Worm (Caenorhabditis elegans) whole organism, L3 larva: ENCODE data around the gene nlp-14.

Source experiments
- R02D3.7 ChIP-seq: fragments of 150-350 bp; optimal IDR thresholded peaks from 2 replicates; lab custom pipeline; 2014; ENCODE audit warnings: missing biosample characterization, missing genetic modification characterization
- ZK546.5 ChIP-seq: sonication (generic microtip); optimal IDR thresholded peaks from 2 replicates; lab custom pipeline; 2017; ENCODE audit warnings: missing biosample characterization, missing genetic modification characterization
- ceh-16 ChIP-seq: sonication (generic microtip); optimal IDR thresholded peaks from 2 replicates; lab custom pipeline; 2017; ENCODE audit warnings: missing biosample characterization, missing genetic modification characterization
- ceh-28 ChIP-seq: fragments of 150-350 bp; optimal IDR thresholded peaks from 2 replicates; lab custom pipeline; 2014; ENCODE audit warnings: missing biosample characterization, missing genetic modification reagents, missing genetic modification characterization
- ceh-9 ChIP-seq: sonication (generic microtip); optimal IDR thresholded peaks from 2 replicates; lab custom pipeline; 2018; ENCODE audit warnings: missing biosample characterization, missing genetic modification characterization
- daf-12 ChIP-seq: fragments of 150-350 bp; optimal IDR thresholded peaks from 2 replicates; lab custom pipeline; 2014; ENCODE audit warnings: missing biosample characterization, missing genetic modification reagents, missing genetic modification characterization
- elt-1 ChIP-seq: fragments of 150-350 bp; optimal IDR thresholded peaks from 2 replicates; lab custom pipeline; 2014; ENCODE audit warnings: missing biosample characterization, missing genetic modification characterization
- elt-2 ChIP-seq: sonication (generic microtip); optimal IDR thresholded peaks from 2 replicates; lab custom pipeline; 2016; ENCODE audit warnings: missing genetic modification reagents, mild to moderate bottlenecking, missing genetic modification characterization, missing compliant biosample characterization
- elt-3 ChIP-seq, 3 experiments: fragments of 150-350 bp in 1 of 3; sonication (generic microtip) in 2 of 3; optimal IDR thresholded peaks; 2 replicates in 2 of 3; 4 replicates in 1 of 3; lab custom pipeline; 2014 to 2017; ENCODE audit warnings: missing biosample characterization in 3 of 3, missing genetic modification characterization in 3 of 3
- eor-1 ChIP-seq, 2 experiments: fragments of 150-350 bp; optimal IDR thresholded peaks; 2 replicates each; lab custom pipeline; 2014 to 2018; ENCODE audit warnings: missing biosample characterization in 2 of 2, missing genetic modification characterization in 2 of 2
- fkh-10 ChIP-seq: sonication (generic microtip); optimal IDR thresholded peaks from 2 replicates; lab custom pipeline; 2017; ENCODE audit warnings: missing biosample characterization, missing genetic modification reagents, missing genetic modification characterization
- fkh-2 ChIP-seq: fragments of 150-350 bp; optimal IDR thresholded peaks from 2 replicates; lab custom pipeline; 2014; ENCODE audit warnings: missing biosample characterization, missing genetic modification reagents, missing genetic modification characterization
- hmg-11 ChIP-seq: sonication (generic microtip); optimal IDR thresholded peaks from 2 replicates; lab custom pipeline; 2016; ENCODE audit warnings: missing genetic modification characterization, missing compliant biosample characterization
- jun-1 ChIP-seq: fragments of 150-350 bp; optimal IDR thresholded peaks from 2 replicates; lab custom pipeline; 2014; ENCODE audit warnings: missing biosample characterization, missing genetic modification reagents, missing genetic modification characterization
- lin-39 ChIP-seq: fragments of 150-350 bp; optimal IDR thresholded peaks from 2 replicates; lab custom pipeline; 2018; ENCODE audit warnings: missing biosample characterization, missing genetic modification reagents, missing genetic modification characterization
- mdl-1 ChIP-seq: fragments of 150-350 bp; optimal IDR thresholded peaks from 2 replicates; lab custom pipeline; 2014; ENCODE audit warnings: missing biosample characterization, missing genetic modification characterization
- nfya-1 ChIP-seq: sonication (generic microtip); optimal IDR thresholded peaks from 2 replicates; lab custom pipeline; 2017; ENCODE audit warnings: missing genetic modification characterization, mild to moderate bottlenecking, missing compliant biosample characterization, antibody characterized with exemption, moderate library complexity; ENCODE audit not compliant: insufficient read depth
- nhr-11 ChIP-seq: fragments of 150-350 bp; optimal IDR thresholded peaks from 2 replicates; lab custom pipeline; 2014; ENCODE audit warnings: missing biosample characterization, missing genetic modification characterization
- nhr-12 ChIP-seq: fragments of 150-350 bp; optimal IDR thresholded peaks from 2 replicates; lab custom pipeline; 2014; ENCODE audit warnings: missing biosample characterization, missing genetic modification characterization
- nhr-23 ChIP-seq: fragments of 150-350 bp; optimal IDR thresholded peaks from 2 replicates; lab custom pipeline; 2014; ENCODE audit warnings: missing biosample characterization, missing genetic modification reagents, missing genetic modification characterization
- nhr-28 ChIP-seq: fragments of 150-350 bp; optimal IDR thresholded peaks from 2 replicates; lab custom pipeline; 2014; ENCODE audit warnings: missing biosample characterization, missing genetic modification characterization
- nhr-43 ChIP-seq: sonication (generic microtip); optimal IDR thresholded peaks from 2 replicates; lab custom pipeline; 2016; ENCODE audit warnings: mild to moderate bottlenecking, missing genetic modification characterization, missing compliant biosample characterization; ENCODE audit not compliant: poor library complexity, severe bottlenecking
- nhr-76 ChIP-seq: fragments of 150-350 bp; sonication (generic microtip); optimal IDR thresholded peaks from 5 replicates; lab custom pipeline; 2014; ENCODE audit warnings: missing biosample characterization, missing genetic modification characterization
- nhr-77 ChIP-seq: fragments of 150-350 bp; optimal IDR thresholded peaks from 2 replicates; lab custom pipeline; 2014; ENCODE audit warnings: missing biosample characterization, missing genetic modification characterization
- pha-4 ChIP-seq: fragments of 150-350 bp; optimal IDR thresholded peaks from 2 replicates; lab custom pipeline; 2014; ENCODE audit warnings: missing biosample characterization, missing genetic modification reagents, missing genetic modification characterization
- pqm-1 ChIP-seq: fragments of 150-350 bp; optimal IDR thresholded peaks from 2 replicates; lab custom pipeline; 2017; ENCODE audit warnings: missing biosample characterization, missing genetic modification characterization, inconsistent platforms
- tbx-2 ChIP-seq: sonication (generic microtip); optimal IDR thresholded peaks from 2 replicates; lab custom pipeline; 2016; ENCODE audit warnings: mild to moderate bottlenecking, missing genetic modification characterization, missing compliant biosample characterization
- unc-62 ChIP-seq: fragments of 150-350 bp; sonication (generic microtip); optimal IDR thresholded peaks from 4 replicates; lab custom pipeline; 2014; ENCODE audit warnings: missing biosample characterization, missing genetic modification reagents, missing genetic modification characterization
- zag-1 ChIP-seq: fragments of 150-350 bp; optimal IDR thresholded peaks from 2 replicates; lab custom pipeline; 2014; ENCODE audit warnings: missing biosample characterization, missing genetic modification characterization
- ztf-11 ChIP-seq: fragments of 150-350 bp; optimal IDR thresholded peaks from 2 replicates; lab custom pipeline; 2014; ENCODE audit warnings: missing biosample characterization, missing genetic modification characterization
- ztf-4 ChIP-seq: fragments of 150-350 bp; optimal IDR thresholded peaks from 2 replicates; lab custom pipeline; 2014; ENCODE audit warnings: missing biosample characterization, missing genetic modification characterization

Gene nlp-14

DNA sequence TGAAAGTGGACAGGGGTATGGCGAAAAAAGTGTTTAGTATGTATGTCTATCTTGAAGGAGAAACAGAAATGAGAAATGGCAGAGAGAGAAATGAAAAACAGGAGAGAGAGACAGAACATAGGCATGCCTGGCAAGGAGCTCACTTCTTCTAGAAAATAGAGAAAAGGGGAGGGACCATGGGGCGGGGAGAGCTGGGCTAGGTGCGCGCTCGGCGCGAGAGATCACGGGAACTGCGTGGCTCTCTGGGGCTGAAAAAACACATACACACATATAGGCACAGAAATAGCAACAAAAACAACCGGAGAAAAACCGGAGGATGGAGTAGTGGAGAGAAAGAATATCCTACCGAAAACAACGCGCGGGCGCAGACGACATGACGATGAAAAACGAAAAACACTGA is 32.8 kb upstream of the nlp-14 start:
- TF ChIP-seq jun-1 (tag; lab: Kevin White, UChicago) (no peak), nhr-12 (tag; lab: Kevin White, UChicago) (no peak), nfya-1 (tag; lab: Kevin White, UChicago) (peak; percentile 11), elt-2 (tag; lab: Kevin White, UChicago) (no peak), nhr-23 (tag; lab: Kevin White, UChicago) (no peak), hmg-11 (tag; lab: Kevin White, UChicago) (peak; percentile 10), lin-39 (tag; lab: Kevin White, UChicago) (peak; percentile 26), tbx-2 (no peak), daf-12 (tag; lab: Kevin White, UChicago) (no peak)

DNA sequence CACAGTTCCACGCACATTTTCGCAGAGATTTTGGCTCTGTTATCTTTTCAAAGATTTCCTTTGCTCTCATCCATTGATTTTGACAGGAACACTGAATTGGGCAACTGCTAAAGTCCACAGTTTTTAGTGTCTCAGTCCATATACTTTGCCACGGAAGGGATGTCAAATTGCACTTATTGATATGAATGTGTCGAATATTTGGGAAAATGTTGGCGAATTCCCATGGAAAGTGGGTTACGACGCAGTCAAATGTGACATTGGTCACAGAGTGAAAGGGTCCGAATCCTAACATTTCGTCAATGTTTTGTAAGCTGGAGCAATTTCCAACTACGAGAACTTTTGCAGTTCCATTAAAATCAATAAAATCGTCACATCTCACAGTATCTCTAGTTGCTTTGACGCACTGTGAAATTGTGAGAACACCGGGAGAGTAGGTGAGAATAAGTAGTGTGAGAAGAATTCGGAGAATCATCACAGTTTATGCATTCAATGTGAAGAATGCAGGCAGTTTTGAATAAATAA is 31.3 kb upstream of the nlp-14 start, which contains the start of gene trk-1:
Gene trk-1 (minus strand): TSS at position 472 of the 522 bp plus-strand sequence.
- TF ChIP-seq ceh-16 (tag; lab: Kevin White, UChicago) (no peak), nhr-43 (tag; lab: Kevin White, UChicago) (no peak), elt-3 (tag; optimal IDR thresholded peaks at IDR 0.05; lab: Kevin White, UChicago) (no peak), fkh-10 (GFP tag; lab: Kevin White, UChicago) (no peak)

DNA sequence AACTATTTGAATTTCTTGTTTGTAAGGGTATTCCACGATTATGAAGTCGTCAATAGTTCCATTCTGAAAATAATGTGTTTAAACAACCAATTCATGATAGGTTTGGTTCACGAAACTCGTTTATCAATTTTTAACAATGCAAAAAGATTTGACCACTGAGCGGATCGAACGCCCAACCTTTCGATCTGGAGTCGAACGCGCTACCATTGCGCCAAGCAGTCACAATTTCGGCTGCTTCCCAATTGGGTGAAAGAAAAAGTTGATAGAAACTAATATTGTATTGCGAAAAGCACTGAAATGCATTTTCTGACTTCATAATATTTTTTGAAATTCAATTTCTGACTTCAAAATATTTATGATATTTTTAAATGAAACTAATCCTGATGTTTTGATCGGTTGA is 25.8 kb upstream of the nlp-14 start:
- TF ChIP-seq hmg-11 (tag; lab: Kevin White, UChicago) (peak; percentile 11), zag-1 (tag; lab: Kevin White, UChicago) (no peak), ceh-9 (tag; lab: Kevin White, UChicago) (no peak), nhr-28 (no peak), nhr-76 (no peak), nhr-77 (tag; lab: Kevin White, UChicago) (no peak), fkh-10 (GFP tag; lab: Kevin White, UChicago) (no peak)

DNA sequence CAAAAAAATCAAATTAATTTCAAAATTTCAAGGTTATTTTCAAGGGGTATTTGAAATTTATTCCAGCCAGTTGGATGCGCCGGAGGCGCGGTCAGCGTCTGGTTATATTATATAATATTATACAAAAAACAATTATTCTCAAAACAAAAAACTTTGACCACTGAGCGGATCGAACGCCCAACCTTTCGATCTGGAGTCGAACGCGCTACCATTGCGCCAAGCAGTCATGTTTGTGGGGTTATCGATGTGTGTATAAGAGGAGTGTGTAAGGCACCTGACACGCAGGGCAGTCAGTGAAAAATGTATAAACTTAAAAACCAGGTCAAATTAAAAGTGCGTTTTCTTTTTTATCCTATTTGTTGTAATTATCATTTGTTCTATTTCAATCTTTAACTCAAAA is 24.9 kb upstream of the nlp-14 start:
- TF ChIP-seq elt-2 (tag; lab: Kevin White, UChicago) (no peak), pha-4 (tag; lab: Kevin White, UChicago) (peak; percentile 33)

DNA sequence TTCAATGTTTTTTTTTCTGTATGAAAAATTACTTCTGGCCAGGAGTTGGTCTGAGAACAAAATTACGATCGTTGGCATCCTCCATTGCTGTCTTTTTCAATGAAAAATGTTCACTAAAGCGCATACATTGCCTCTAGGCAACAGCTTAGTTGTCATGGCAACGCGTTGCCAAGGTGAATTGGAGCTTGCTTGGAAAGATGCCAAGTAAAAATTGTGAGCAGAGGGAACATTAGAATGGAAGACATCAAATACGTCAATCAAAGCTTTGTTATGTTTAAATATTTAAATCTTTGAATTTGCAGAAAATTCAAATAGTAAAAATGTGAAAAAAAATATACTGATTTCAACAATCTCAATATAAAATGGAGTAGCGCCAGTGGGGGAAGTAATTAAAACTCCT is 20.8 kb upstream of the nlp-14 start, which contains the start of gene dylt-2:
Gene dylt-2 (minus strand): TSS at position 101 of the 400 bp plus-strand sequence.
- TF ChIP-seq nfya-1 (tag; lab: Kevin White, UChicago) (no peak), daf-12 (tag; lab: Kevin White, UChicago) (no peak), mdl-1 (tag; lab: Kevin White, UChicago) (no peak), hmg-11 (tag; lab: Kevin White, UChicago) (no peak), ceh-28 (no peak), nhr-43 (tag; lab: Kevin White, UChicago) (no peak), ztf-11 (tag; lab: Kevin White, UChicago) (no peak), unc-62 (no peak), nhr-12 (tag; lab: Kevin White, UChicago) (no peak), nhr-23 (tag; lab: Kevin White, UChicago) (no peak), lin-39 (tag; lab: Kevin White, UChicago) (no peak), eor-1 (tag; optimal IDR thresholded peaks at IDR 0.05; lab: Kevin White, UChicago) (no peak), nhr-11 (tag; lab: Kevin White, UChicago) (no peak), pqm-1 (tag; lab: Kevin White, UChicago) (no peak), elt-1 (tag; lab: Kevin White, UChicago) (no peak), R02D3.7 (no peak), ztf-4 (tag; lab: Kevin White, UChicago) (no peak), fkh-2 (tag; lab: Kevin White, UChicago) (no peak), ceh-9 (tag; lab: Kevin White, UChicago) (no peak), zag-1 (tag; lab: Kevin White, UChicago) (no peak)

DNA sequence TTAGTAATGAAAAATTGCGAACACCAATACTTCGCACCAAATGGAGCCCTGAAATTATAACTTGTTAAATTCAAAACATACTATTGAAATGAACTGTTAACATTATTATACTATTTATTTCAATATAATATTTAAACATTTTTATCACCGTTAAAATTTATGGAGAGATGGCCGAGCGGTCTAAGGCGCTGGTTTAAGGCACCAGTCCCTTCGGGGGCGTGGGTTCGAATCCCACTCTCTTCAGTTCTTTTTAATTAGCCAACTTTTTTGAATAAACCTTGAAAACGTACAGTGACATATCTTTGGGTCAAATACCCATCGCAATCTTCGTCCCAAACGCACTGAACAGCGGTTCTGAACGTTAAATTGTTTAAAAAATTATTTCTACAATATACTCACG is 20.2 kb upstream of the nlp-14 start:
- TF ChIP-seq ZK546.5: no peak
- peak; percentile 1 for TF ChIP-seq elt-2 (tag; lab: Kevin White, UChicago)
- TF ChIP-seq, all 47 proteins: peak for 1
